Worm (Caenorhabditis elegans): ENCODE results near the gene phf-15.

DNA sequence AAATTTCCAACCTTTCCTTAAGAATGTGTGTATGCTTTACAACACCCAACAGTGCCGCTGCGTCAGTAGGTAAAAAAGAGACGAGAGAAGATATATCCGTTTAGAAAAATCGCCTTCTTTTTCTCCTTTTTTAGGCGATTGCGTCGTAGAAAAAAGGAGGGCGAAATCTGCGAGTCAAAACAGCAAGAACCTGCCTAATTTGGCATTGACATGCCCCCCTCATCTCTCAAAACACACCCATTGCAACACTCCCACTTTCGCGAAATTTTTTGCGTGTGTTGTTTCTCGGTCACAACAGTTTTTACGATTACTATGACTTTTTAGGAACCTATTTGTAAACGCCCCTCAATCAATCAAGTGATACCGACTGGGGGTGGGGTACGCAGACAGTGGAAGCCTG lies 29.0 kb downstream of the phf-15 start:
- TF ChIP-seq nhr-23 (tag; optimal IDR thresholded peaks at IDR 0.05) (no peak), nhr-11 (tag; optimal IDR thresholded peaks at IDR 0.05) (no peak), ceh-16 (tag; optimal IDR thresholded peaks at IDR 0.05) (no peak), lin-13 (GFP tag; optimal IDR thresholded peaks at IDR 0.05) (no peak)

Data from whole organism, L2 larva.